Fruit fly (Drosophila melanogaster) whole organism, prepupa: ENCODE results near the gene mRpL21.

ENCODE experiments used
- CG11902 ChIP-seq: fragments of 200-800 bp; sonication (Bioruptor generic); optimal IDR thresholded peaks from 3 replicates; lab custom pipeline; 2016; ENCODE audit warnings: missing biosample characterization, missing genetic modification characterization
- CG15336 ChIP-seq: fragments of 200-800 bp; sonication (Bioruptor generic); IDR thresholded peaks from 2 replicates; pipeline ENCODE4 v1.3.6; 2022; ENCODE audit warnings: missing biosample characterization, missing genetic modification characterization
- CG1621 ChIP-seq: fragments of 200-800 bp; sonication (Bioruptor generic); optimal IDR thresholded peaks from 3 replicates; lab custom pipeline; 2018; ENCODE audit warnings: missing biosample characterization, mild to moderate bottlenecking, missing genetic modification characterization
- CG16779 ChIP-seq: fragments of 200-800 bp; sonication (Bioruptor generic); optimal IDR thresholded peaks from 3 replicates; lab custom pipeline; 2017; ENCODE audit warnings: missing biosample characterization, mild to moderate bottlenecking, missing genetic modification characterization
- CG31627 ChIP-seq: fragments of 200-800 bp; sonication (Bioruptor generic); optimal IDR thresholded peaks from 3 replicates; lab custom pipeline; 2016; ENCODE audit warnings: missing biosample characterization, missing genetic modification characterization
- CG32006 ChIP-seq: fragments of 200-800 bp; sonication (Bioruptor generic); optimal IDR thresholded peaks from 3 replicates; lab custom pipeline; 2017; ENCODE audit warnings: missing biosample characterization, mild to moderate bottlenecking, missing genetic modification characterization
- CG4318 ChIP-seq: fragments of 200-800 bp; sonication (Bioruptor generic); optimal IDR thresholded peaks from 3 replicates; lab custom pipeline; 2017; ENCODE audit warnings: missing biosample characterization, mild to moderate bottlenecking, missing genetic modification characterization
- CG6792 ChIP-seq: fragments of 200-800 bp; sonication (Bioruptor generic); optimal IDR thresholded peaks from 3 replicates; lab custom pipeline; 2016; ENCODE audit warnings: missing biosample characterization, missing genetic modification characterization
- CG6808 ChIP-seq: fragments of 200-800 bp; sonication (Bioruptor generic); optimal IDR thresholded peaks from 3 replicates; lab custom pipeline; 2017; ENCODE audit warnings: missing biosample characterization, missing genetic modification characterization, mild to moderate bottlenecking, moderate library complexity, missing genetic modification reagents
- CG6854 ChIP-seq: fragments of 200-800 bp; sonication (Bioruptor generic); optimal IDR thresholded peaks from 2 replicates; lab custom pipeline; 2017; ENCODE audit warnings: missing biosample characterization, mild to moderate bottlenecking, missing genetic modification characterization
- CG8119 ChIP-seq: fragments of 200-800 bp; sonication (Bioruptor generic); IDR thresholded peaks from 3 replicates; pipeline ENCODE4 v1.3.6; 2022; ENCODE audit warnings: missing biosample characterization, missing genetic modification characterization
- CG8319 ChIP-seq: fragments of 200-800 bp; sonication (Bioruptor generic); optimal IDR thresholded peaks from 3 replicates; lab custom pipeline; 2016; ENCODE audit warnings: missing biosample characterization, missing genetic modification characterization
- CG8632 ChIP-seq: fragments of 200-800 bp; sonication (Bioruptor generic); optimal IDR thresholded peaks from 3 replicates; lab custom pipeline; 2016; ENCODE audit warnings: missing biosample characterization, missing genetic modification characterization
- Eip75B ChIP-seq: fragments of 200-800 bp; sonication (Bioruptor generic); optimal IDR thresholded peaks from 3 replicates; lab custom pipeline; 2016; ENCODE audit warnings: missing biosample characterization, missing genetic modification characterization
- Eip78C ChIP-seq: fragments of 200-800 bp; sonication (Bioruptor generic); peaks from one replicate; lab custom pipeline; 2016; ENCODE audit warnings: missing biosample characterization, missing genetic modification characterization
- Eip93F ChIP-seq: fragments of 200-800 bp; sonication (Bioruptor generic); optimal IDR thresholded peaks from 2 replicates; lab custom pipeline; 2016; ENCODE audit warnings: missing biosample characterization, mild to moderate bottlenecking, missing genetic modification characterization
- Hr39 ChIP-seq: fragments of 200-800 bp; sonication (Bioruptor generic); optimal IDR thresholded peaks from 2 replicates; lab custom pipeline; 2016; ENCODE audit warnings: missing biosample characterization, missing genetic modification characterization
- Hr4 ChIP-seq: fragments of 200-800 bp; sonication (Bioruptor generic); optimal IDR thresholded peaks from 3 replicates; lab custom pipeline; 2016; ENCODE audit warnings: missing biosample characterization, missing genetic modification characterization
- Lpt ChIP-seq: fragments of 200-800 bp; sonication (Bioruptor generic); optimal IDR thresholded peaks from 3 replicates; lab custom pipeline; 2016; ENCODE audit warnings: missing biosample characterization, missing genetic modification characterization
- OdsH ChIP-seq: fragments of 200-800 bp; sonication (Bioruptor generic); optimal IDR thresholded peaks from 3 replicates; lab custom pipeline; 2016; ENCODE audit warnings: missing biosample characterization, missing genetic modification characterization
- Smox ChIP-seq: fragments of 200-800 bp; sonication (Bioruptor generic); optimal IDR thresholded peaks from 3 replicates; lab custom pipeline; 2016; ENCODE audit warnings: missing biosample characterization, missing genetic modification characterization
- Sox102F ChIP-seq: fragments of 200-800 bp; sonication (Bioruptor generic); optimal IDR thresholded peaks from 2 replicates; lab custom pipeline; 2016; ENCODE audit warnings: missing biosample characterization, mild to moderate bottlenecking, missing genetic modification characterization
- Sox15 ChIP-seq: fragments of 200-800 bp; sonication (Bioruptor generic); optimal IDR thresholded peaks from 3 replicates; lab custom pipeline; 2016; ENCODE audit warnings: missing biosample characterization, missing genetic modification characterization
- acj6 ChIP-seq: fragments of 200-800 bp; sonication (Bioruptor generic); optimal IDR thresholded peaks from 3 replicates; lab custom pipeline; 2016; ENCODE audit warnings: missing biosample characterization, missing genetic modification characterization
- cyc ChIP-seq: fragments of 200-800 bp; sonication (Bioruptor generic); optimal IDR thresholded peaks from 3 replicates; lab custom pipeline; 2016; ENCODE audit warnings: missing biosample characterization, missing genetic modification characterization
- dac ChIP-seq: fragments of 200-800 bp; sonication (Bioruptor generic); optimal IDR thresholded peaks from 2 replicates; lab custom pipeline; 2017; ENCODE audit warnings: missing biosample characterization, mild to moderate bottlenecking, missing genetic modification characterization
- esn ChIP-seq: fragments of 200-800 bp; sonication (Bioruptor generic); optimal IDR thresholded peaks from 2 replicates; lab custom pipeline; 2016; ENCODE audit warnings: missing biosample characterization, mild to moderate bottlenecking, missing genetic modification characterization, moderate library complexity
- fd59A ChIP-seq: fragments of 200-800 bp; sonication (Bioruptor generic); optimal IDR thresholded peaks from 2 replicates; lab custom pipeline; 2017; ENCODE audit warnings: missing biosample characterization, mild to moderate bottlenecking, missing genetic modification characterization, missing genetic modification reagents
- fkh ChIP-seq: fragments of 200-800 bp; sonication (Bioruptor generic); optimal IDR thresholded peaks from 3 replicates; lab custom pipeline; 2017; ENCODE audit warnings: missing biosample characterization, mild to moderate bottlenecking, missing genetic modification characterization, moderate library complexity
- lz ChIP-seq: fragments of 200-800 bp; sonication (Bioruptor generic); optimal IDR thresholded peaks from 3 replicates; lab custom pipeline; 2016; ENCODE audit warnings: missing biosample characterization, missing genetic modification characterization
- net ChIP-seq: fragments of 200-800 bp; sonication (Bioruptor generic); optimal IDR thresholded peaks from 3 replicates; lab custom pipeline; 2016; ENCODE audit warnings: missing biosample characterization, missing genetic modification characterization
- pdm3 ChIP-seq: fragments of 200-800 bp; sonication (Bioruptor generic); optimal IDR thresholded peaks from 3 replicates; lab custom pipeline; 2016; ENCODE audit warnings: missing biosample characterization, missing genetic modification characterization
- salr ChIP-seq, 2 experiments: fragments of 200-800 bp; sonication (Bioruptor generic); optimal IDR thresholded peaks; 3 replicates each; lab custom pipeline; 2016 to 2018; ENCODE audit warnings: missing biosample characterization in 2 of 2, missing genetic modification characterization in 2 of 2, mild to moderate bottlenecking in 1 of 2
- spab ChIP-seq: fragments of 200-800 bp; sonication (Bioruptor generic); optimal IDR thresholded peaks from 2 replicates; lab custom pipeline; 2017; ENCODE audit warnings: missing biosample characterization, mild to moderate bottlenecking, missing genetic modification characterization, missing genetic modification reagents
- svp ChIP-seq: fragments of 200-800 bp; sonication (Bioruptor generic); peaks from one replicate; lab custom pipeline; 2016; ENCODE audit warnings: missing biosample characterization, missing genetic modification characterization
- topi ChIP-seq: fragments of 200-800 bp; sonication (Bioruptor generic); optimal IDR thresholded peaks from 3 replicates; lab custom pipeline; 2016; ENCODE audit warnings: missing biosample characterization, missing genetic modification characterization
- vri ChIP-seq: fragments of 200-800 bp; sonication (Bioruptor generic); optimal IDR thresholded peaks from 3 replicates; lab custom pipeline; 2016; ENCODE audit warnings: missing biosample characterization, mild to moderate bottlenecking, missing genetic modification characterization

Gene mRpL21

DNA sequence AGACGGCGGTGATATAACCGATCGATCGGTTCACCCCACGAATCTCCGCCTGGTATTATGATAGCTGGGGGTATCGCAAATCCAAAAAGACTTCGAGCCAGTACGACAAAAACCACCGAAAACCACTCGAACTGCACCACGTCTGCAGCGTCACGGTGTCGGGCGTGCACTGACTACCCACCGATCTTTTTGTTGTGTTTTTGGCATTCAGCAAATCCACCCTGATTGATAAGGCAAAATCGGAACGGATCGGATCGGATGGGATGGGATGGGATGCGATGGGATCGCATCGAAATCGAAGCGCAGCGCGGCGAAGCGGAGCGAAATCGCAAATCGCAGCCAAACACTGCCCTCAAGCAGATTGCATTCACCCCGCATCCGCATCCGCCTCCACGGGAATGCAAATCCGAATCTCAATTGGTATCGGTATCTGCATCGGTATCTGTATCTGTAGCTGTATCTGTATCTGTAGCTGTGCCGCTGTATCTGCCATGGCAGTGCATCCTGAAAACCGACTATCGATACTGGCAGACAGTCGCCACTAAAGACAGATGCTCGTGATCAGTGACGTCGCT is 33.6 kb upstream of the mRpL21 start:
- TF ChIP-seq Eip78C (GFP tag; lab: Kevin White, UChicago) = no peak
- peak; percentile 97 for TF ChIP-seq svp
- TF ChIP-seq vri = peak; percentile 40
- TF ChIP-seq, all 60 proteins: peak for 2

DNA sequence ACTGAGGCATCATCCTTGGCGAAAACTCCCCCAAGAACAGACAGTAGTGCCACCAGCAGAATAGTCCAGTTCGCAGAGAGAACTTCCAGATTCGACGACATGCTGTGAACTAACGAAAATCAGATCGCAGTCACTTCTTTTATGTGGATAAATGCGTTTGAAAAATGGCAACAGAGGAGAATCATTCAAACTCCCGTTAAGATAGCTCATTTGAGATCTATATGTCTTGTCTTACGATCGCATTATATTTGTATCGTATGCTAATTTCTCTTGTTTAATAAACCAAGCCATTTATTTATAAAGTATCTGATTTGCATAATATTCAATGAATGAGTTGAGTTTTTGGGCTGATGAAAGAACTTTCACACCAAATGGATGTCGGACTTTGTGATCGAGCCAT is 25.8 kb upstream of the mRpL21 start, which contains the start of gene CG14089:
CG14089 (minus strand) TSS at position 101 of the 400 bp plus-strand sequence.
- TF ChIP-seq OdsH (GFP tag; lab: Kevin White, UChicago) (no peak), CG8119 (no peak), Hr39 (GFP tag; lab: Kevin White, UChicago) (no peak), Eip78C (GFP tag; lab: Kevin White, UChicago) (no peak), Sox15 (GFP tag; lab: Kevin White, UChicago) (no peak), salr (GFP tag; optimal IDR thresholded peaks at IDR 0.05; lab: Kevin White, UChicago) (no peak), Lpt (GFP tag; lab: Kevin White, UChicago) (no peak), acj6 (GFP tag; lab: Kevin White, UChicago) (no peak), CG1621 (tag; lab: Kevin White, UChicago) (no peak), dac (no peak), CG8632 (GFP tag; lab: Kevin White, UChicago) (no peak), pdm3 (no peak), svp (no peak), Eip75B (GFP tag; lab: Kevin White, UChicago) (no peak), fd59A (GFP tag; lab: Kevin White, UChicago) (no peak), CG6808 (GFP tag; lab: Kevin White, UChicago) (no peak), topi (GFP tag; lab: Kevin White, UChicago) (no peak)
- TF ChIP-seq, all 60 proteins: peak for 0

DNA sequence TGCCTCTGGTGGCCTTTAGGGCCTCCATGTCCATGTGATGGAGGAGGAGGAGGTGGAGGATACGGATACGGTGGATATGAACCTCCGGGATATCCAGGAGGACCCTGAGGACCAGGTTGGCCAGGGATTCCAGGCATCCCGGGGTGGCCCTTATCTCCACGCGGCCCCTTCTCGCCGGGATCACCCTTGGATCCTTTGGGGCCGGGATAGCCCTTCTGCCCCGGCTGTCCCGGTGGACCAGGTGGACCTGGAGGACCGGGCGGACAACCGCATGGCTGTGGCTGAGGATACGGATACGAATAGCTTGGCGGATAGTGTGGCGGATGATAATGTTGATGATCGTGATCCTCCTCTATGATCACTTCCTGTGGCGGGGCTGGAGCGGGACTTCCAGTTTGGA is 25.4 kb upstream of the mRpL21 start:
- TF ChIP-seq lz (GFP tag; lab: Kevin White, UChicago) (no peak), CG8319 (GFP tag; lab: Kevin White, UChicago) (no peak), spab (GFP tag; lab: Kevin White, UChicago) (no peak), Eip75B (GFP tag; lab: Kevin White, UChicago) (no peak), CG31627 (GFP tag; lab: Kevin White, UChicago) (no peak), CG4318 (GFP tag; lab: Kevin White, UChicago) (no peak)

DNA sequence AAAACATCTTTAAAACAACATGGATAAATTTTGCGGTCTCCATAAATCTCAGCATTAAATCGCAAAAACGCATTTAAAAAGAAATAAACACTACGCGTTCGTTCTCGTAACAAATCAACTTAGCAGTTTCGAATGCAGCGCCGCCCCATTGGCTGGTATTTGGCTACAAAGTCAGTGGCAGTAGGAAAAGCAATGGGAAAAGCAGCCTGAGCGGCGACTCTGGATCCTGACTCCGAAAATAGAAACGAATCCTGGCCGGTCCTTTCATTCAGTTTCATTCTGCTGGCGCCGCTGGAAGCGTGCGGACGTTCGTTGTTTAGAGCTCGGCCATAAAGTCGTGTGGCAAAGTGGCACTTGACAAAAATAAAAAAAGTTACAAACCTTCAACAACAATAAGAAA is 20.6 kb upstream of the mRpL21 start, which contains the start of gene CG14086:
CG14086 (plus strand) TSS at position 301 of the 400 bp plus-strand sequence.
- no peak for TF ChIP-seq fkh (GFP tag; lab: Kevin White, UChicago)
- TF ChIP-seq Sox102F (GFP tag; lab: Kevin White, UChicago) = no peak
- no peak for TF ChIP-seq CG11902
- TF ChIP-seq dac = no peak
- no peak for TF ChIP-seq CG32006 (GFP tag; lab: Kevin White, UChicago)
- no peak for TF ChIP-seq Eip78C (GFP tag; lab: Kevin White, UChicago)
- TF ChIP-seq Eip75B (GFP tag; lab: Kevin White, UChicago) = no peak
- no peak for TF ChIP-seq CG6792
- TF ChIP-seq Lpt (GFP tag; lab: Kevin White, UChicago) = no peak
- no peak for TF ChIP-seq cyc (GFP tag; lab: Kevin White, UChicago)
- TF ChIP-seq Eip93F (GFP tag; lab: Kevin White, UChicago) = no peak
- TF ChIP-seq CG15336 = no peak
- TF ChIP-seq vri = no peak

DNA sequence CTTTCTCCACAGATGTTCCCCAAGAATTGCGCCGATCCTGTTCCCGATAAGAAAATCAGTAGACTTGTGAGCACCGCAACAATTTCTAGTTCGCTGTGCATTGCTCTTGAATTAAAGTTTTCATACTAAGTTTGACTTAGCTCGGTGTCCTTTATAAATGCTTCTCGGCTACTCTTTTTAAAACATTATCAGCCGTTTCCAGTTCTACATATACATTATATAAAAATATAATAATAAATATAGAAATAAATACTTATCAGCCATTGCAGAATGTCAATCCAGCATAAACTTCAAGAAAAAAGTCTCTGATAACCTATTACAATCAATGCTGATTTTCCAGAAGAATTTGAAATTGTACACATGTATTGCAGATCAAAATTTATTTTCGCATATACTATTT is 15.7 kb upstream of the mRpL21 start, which contains the start of gene CG14088:
CG14088 (minus strand) TSS at position 101 of the 400 bp plus-strand sequence.
- no peak for TF ChIP-seq spab (GFP tag; lab: Kevin White, UChicago)
- no peak for TF ChIP-seq lz (GFP tag; lab: Kevin White, UChicago)
- TF ChIP-seq Eip75B (GFP tag; lab: Kevin White, UChicago) = no peak
- no peak for TF ChIP-seq Smox (GFP tag; lab: Kevin White, UChicago)
- no peak for TF ChIP-seq vri
- no peak for TF ChIP-seq CG6854
- no peak for TF ChIP-seq dac
- TF ChIP-seq Sox15 (GFP tag; lab: Kevin White, UChicago) = no peak
- TF ChIP-seq esn (GFP tag; lab: Kevin White, UChicago) = no peak
- TF ChIP-seq topi (GFP tag; lab: Kevin White, UChicago) = no peak
- no peak for TF ChIP-seq CG16779 (tag; lab: Kevin White, UChicago)
- TF ChIP-seq Eip93F (GFP tag; lab: Kevin White, UChicago) = no peak
- TF ChIP-seq Lpt (GFP tag; lab: Kevin White, UChicago) = no peak
- no peak for TF ChIP-seq acj6 (GFP tag; lab: Kevin White, UChicago)
- no peak for TF ChIP-seq Hr4
- no peak for TF ChIP-seq fd59A (GFP tag; lab: Kevin White, UChicago)
- TF ChIP-seq net (GFP tag; lab: Kevin White, UChicago) = no peak
- TF ChIP-seq Sox102F (GFP tag; lab: Kevin White, UChicago) = no peak
- TF ChIP-seq CG1621 (tag; lab: Kevin White, UChicago) = no peak
